Fruit fly (Drosophila melanogaster) whole organism, wandering third instar larva: Measurements from ENCODE around the gene mira.

ENCODE experiments used
- Abd-B ChIP-seq: fragments of >200 bp; optimal IDR thresholded peaks from 2 replicates; lab custom pipeline; 2017; ENCODE audit warnings: missing biosample characterization, missing genetic modification characterization
- CG32264 ChIP-seq: fragments of 200-800 bp; sonication (Bioruptor generic); optimal IDR thresholded peaks from 2 replicates; lab custom pipeline; 2016; ENCODE audit warnings: missing biosample characterization, missing genetic modification characterization
- CG9705 ChIP-seq: fragments of 200-800 bp; sonication (Bioruptor generic); optimal IDR thresholded peaks from 2 replicates; lab custom pipeline; 2018; ENCODE audit warnings: missing biosample characterization, mild to moderate bottlenecking, missing genetic modification characterization
- CrebA ChIP-seq: fragments of 200-800 bp; sonication (Bioruptor generic); optimal IDR thresholded peaks from 2 replicates; lab custom pipeline; 2016; ENCODE audit warnings: missing biosample characterization, mild to moderate bottlenecking, missing genetic modification characterization, borderline replicate concordance
- Dfd ChIP-seq: fragments of >200 bp; optimal IDR thresholded peaks from 2 replicates; lab custom pipeline; 2017; ENCODE audit warnings: missing biosample characterization, missing genetic modification characterization
- Dif ChIP-seq: fragments of 200-275, 200-300 bp; sonication (Bioruptor generic); optimal IDR thresholded peaks from 2 replicates; lab custom pipeline; 2018; ENCODE audit warnings: missing biosample characterization, missing genetic modification characterization; ENCODE audit not compliant: partially characterized antibody
- HLH106 ChIP-seq: fragments of 200-800 bp; optimal IDR thresholded peaks from 3 replicates; lab custom pipeline; 2019; ENCODE audit warnings: missing biosample characterization, mild to moderate bottlenecking, missing genetic modification characterization, moderate library complexity
- Hnf4 ChIP-seq: fragments of 200-800 bp; sonication (Bioruptor generic); optimal IDR thresholded peaks from 2 replicates; lab custom pipeline; 2016; ENCODE audit warnings: missing biosample characterization, mild to moderate bottlenecking, missing genetic modification characterization
- Hr78 ChIP-seq: fragments of >200 bp; optimal IDR thresholded peaks from 2 replicates; lab custom pipeline; 2017; ENCODE audit warnings: missing biosample characterization, missing genetic modification characterization
- Mio ChIP-seq: sonication (Bioruptor generic); optimal IDR thresholded peaks from 2 replicates; lab custom pipeline; 2016; ENCODE audit warnings: missing biosample characterization, missing genetic modification characterization
- Myc ChIP-seq: fragments of >200 bp; optimal IDR thresholded peaks from 2 replicates; lab custom pipeline; 2017
- N ChIP-seq: fragments of >200 bp; optimal IDR thresholded peaks from 2 replicates; lab custom pipeline; 2018; ENCODE audit warnings: missing biosample characterization, missing external identifiers, missing genetic modification characterization
- OdsH ChIP-seq: fragments of 200-800 bp; sonication (Bioruptor generic); optimal IDR thresholded peaks from 2 replicates; lab custom pipeline; 2016; ENCODE audit warnings: missing biosample characterization, mild to moderate bottlenecking, missing genetic modification characterization
- Sp1 ChIP-seq: fragments of 200-800 bp; sonication (Bioruptor generic); optimal IDR thresholded peaks from 3 replicates; lab custom pipeline; 2019; ENCODE audit warnings: missing biosample characterization, mild to moderate bottlenecking, missing genetic modification characterization, moderate library complexity
- br ChIP-seq: fragments of 200-800 bp; sonication (Bioruptor generic); optimal IDR thresholded peaks from 2 replicates; lab custom pipeline; 2016; ENCODE audit warnings: missing biosample characterization, missing genetic modification characterization
- dl ChIP-seq, 2 experiments: fragments of 175-275, 200-275 bp in 1 of 2; fragments of 200-275 bp in 1 of 2; sonication (Bioruptor generic); optimal IDR thresholded peaks; lab custom pipeline; 2018; ENCODE audit warnings: mild to moderate bottlenecking in 2 of 2, missing biosample characterization in 2 of 2, missing genetic modification characterization in 2 of 2, moderate library complexity in 2 of 2; ENCODE audit not compliant: partially characterized antibody in 2 of 2, insufficient read depth in 1 of 2
- dmrt93B ChIP-seq: fragments of 200-800 bp; sonication (Bioruptor generic); optimal IDR thresholded peaks from 2 replicates; lab custom pipeline; 2018; ENCODE audit warnings: missing biosample characterization, mild to moderate bottlenecking, missing genetic modification characterization
- dsf ChIP-seq: sonication (Bioruptor generic); optimal IDR thresholded peaks from 2 replicates; lab custom pipeline; 2016; ENCODE audit warnings: missing biosample characterization, missing genetic modification characterization, borderline replicate concordance
- ey ChIP-seq: fragments of 200-800 bp; sonication (Bioruptor generic); optimal IDR thresholded peaks from 2 replicates; lab custom pipeline; 2016; ENCODE audit warnings: missing biosample characterization, missing genetic modification characterization
- foxo ChIP-seq, 2 experiments: fragments of 200-800 bp; sonication (Bioruptor generic); optimal IDR thresholded peaks; 2 replicates in 1 of 2; 3 replicates in 1 of 2; lab custom pipeline; 2016 to 2017; ENCODE audit warnings: missing biosample characterization in 2 of 2, missing genetic modification characterization in 2 of 2
- fru ChIP-seq: fragments of 200-800 bp; sonication (Bioruptor generic); optimal IDR thresholded peaks from 3 replicates; lab custom pipeline; 2016; ENCODE audit warnings: missing biosample characterization, mild to moderate bottlenecking, missing genetic modification characterization
- h ChIP-seq: fragments of 200-800 bp; sonication (Bioruptor generic); optimal IDR thresholded peaks from 3 replicates; lab custom pipeline; 2016; ENCODE audit warnings: missing biosample characterization, mild to moderate bottlenecking, missing genetic modification characterization
- jim ChIP-seq: fragments of 175-275, 200-325 bp; sonication (Bioruptor generic); optimal IDR thresholded peaks from 2 replicates; lab custom pipeline; 2016; ENCODE audit warnings: missing biosample characterization, mild to moderate bottlenecking, missing genetic modification characterization
- pan ChIP-seq: fragments of >200 bp; optimal IDR thresholded peaks from 2 replicates; lab custom pipeline; 2017
- psq ChIP-seq: fragments of 200-800 bp; sonication (Bioruptor generic); optimal IDR thresholded peaks from 3 replicates; lab custom pipeline; 2017; ENCODE audit warnings: missing biosample characterization, mild to moderate bottlenecking, missing genetic modification characterization, moderate library complexity
- rgr ChIP-seq: fragments of 200-800 bp; sonication (Bioruptor generic); optimal IDR thresholded peaks from 3 replicates; lab custom pipeline; 2016; ENCODE audit warnings: missing biosample characterization, mild to moderate bottlenecking, missing genetic modification characterization
- sage ChIP-seq: fragments of 200-800 bp; sonication (Bioruptor generic); optimal IDR thresholded peaks from 2 replicates; lab custom pipeline; 2016; ENCODE audit warnings: missing biosample characterization, mild to moderate bottlenecking, missing genetic modification characterization
- sv ChIP-seq: fragments of 200-800 bp; sonication (Bioruptor generic); optimal IDR thresholded peaks from 3 replicates; lab custom pipeline; 2016; ENCODE audit warnings: missing biosample characterization, missing genetic modification characterization
- tai ChIP-seq: sonication (Bioruptor generic); optimal IDR thresholded peaks from 2 replicates; lab custom pipeline; 2016; ENCODE audit warnings: missing biosample characterization, missing genetic modification characterization
- usp ChIP-seq: fragments of >200 bp; optimal IDR thresholded peaks from 2 replicates; lab custom pipeline; 2017; ENCODE audit warnings: missing biosample characterization, missing genetic modification characterization
- woc ChIP-seq: sonication (Bioruptor generic); optimal IDR thresholded peaks from 2 replicates; lab custom pipeline; 2016; ENCODE audit warnings: missing biosample characterization, mild to moderate bottlenecking, missing genetic modification characterization

Gene mira

DNA sequence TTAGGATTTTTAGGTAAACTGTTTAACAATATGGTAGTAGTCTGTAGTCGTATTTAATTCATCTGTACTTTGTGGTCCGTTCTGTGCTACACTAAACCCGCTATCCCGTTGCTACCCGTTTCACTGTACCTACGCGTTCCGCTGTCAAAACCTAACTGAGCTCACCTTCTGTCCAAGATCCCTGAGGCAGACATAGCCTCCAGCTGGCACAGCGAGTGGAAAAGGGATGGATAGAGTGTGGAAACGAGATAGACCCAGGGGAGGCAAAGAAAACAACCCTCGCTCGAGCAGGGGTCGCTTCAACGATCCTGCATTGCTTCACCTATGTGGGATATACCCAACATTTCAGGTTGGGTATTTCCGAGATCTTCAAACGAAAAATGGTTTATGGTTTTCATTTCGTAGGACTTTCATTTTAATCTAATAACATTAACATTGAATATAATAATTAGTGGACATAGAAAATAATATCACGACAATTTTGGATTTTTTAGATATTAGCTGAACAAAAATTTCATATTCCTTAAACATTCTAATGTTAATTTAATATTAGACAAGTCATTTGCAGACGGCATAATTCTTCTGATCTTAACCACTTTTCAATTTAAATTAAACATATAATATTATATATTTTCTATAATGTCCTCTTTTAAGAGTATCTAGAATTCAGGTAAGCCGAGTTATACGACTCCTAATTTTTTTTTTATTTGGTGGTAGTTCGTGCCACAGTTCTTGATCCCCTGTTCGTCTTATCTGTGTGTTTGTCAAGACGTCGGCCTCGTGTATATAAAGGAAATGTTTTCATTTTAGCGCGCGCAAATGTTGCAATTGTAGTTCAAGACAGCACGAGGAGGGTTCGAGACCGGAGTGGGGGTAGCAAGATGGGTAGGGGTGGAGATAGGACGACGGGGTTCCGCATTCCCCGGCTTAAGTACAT, at the start of gene mira:
mira (minus strand) TSS at position 281 of the 937 bp plus-strand sequence.
- no peak for TF ChIP-seq h (GFP tag; lab: Kevin White, UChicago)
- TF ChIP-seq tai: no peak
- TF ChIP-seq CG9705 (GFP tag; lab: Kevin White, UChicago): no peak
- TF ChIP-seq sage (GFP tag; lab: Kevin White, UChicago): no peak
- TF ChIP-seq N (GFP tag; lab: Kevin White, UChicago): no peak
- TF ChIP-seq woc (GFP tag; lab: Kevin White, UChicago): no peak
- TF ChIP-seq usp (GFP tag; lab: Kevin White, UChicago): no peak
- no peak for TF ChIP-seq OdsH (GFP tag; lab: Kevin White, UChicago)
- no peak for TF ChIP-seq Mio (GFP tag; lab: Kevin White, UChicago)
- no peak for TF ChIP-seq Dif (GFP tag; lab: Kevin White, UChicago)
- TF ChIP-seq HLH106 (tag; lab: Kevin White, UChicago): no peak
- TF ChIP-seq Myc (lab: Kevin White, UChicago): no peak
- TF ChIP-seq pan: no peak
- TF ChIP-seq Abd-B: no peak

DNA sequence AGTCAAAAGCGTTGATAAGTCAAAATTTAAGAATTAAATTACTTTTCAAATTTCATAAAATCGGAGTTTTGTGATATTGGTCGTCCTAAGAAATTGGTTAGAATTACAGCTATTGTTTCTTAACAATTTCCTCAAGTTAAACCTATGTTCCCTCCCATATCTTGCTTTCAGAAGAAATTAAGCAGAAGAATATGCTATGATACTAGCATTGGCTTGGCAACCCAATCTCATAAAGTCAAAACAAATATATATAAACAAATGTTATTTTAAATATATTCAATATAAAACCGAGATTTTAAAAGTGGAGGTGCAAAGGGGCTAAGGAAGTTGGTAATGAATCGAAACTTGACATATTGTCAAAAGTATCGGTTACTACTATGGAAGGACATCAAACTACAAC, 37.7 kb upstream of the mira start, which contains the start of gene CG31213:
CG31213 (plus strand) TSS at position 301 of the 400 bp plus-strand sequence.
- TF ChIP-seq jim (GFP tag; lab: Kevin White, UChicago) (no peak), sage (GFP tag; lab: Kevin White, UChicago) (no peak), dl (GFP tag; optimal IDR thresholded peaks at IDR 0.05; lab: Kevin White, UChicago; ENCODE audit: insufficient read depth in 1 of 2, partially characterized antibody in 2 of 2) (no peak), foxo (GFP tag; optimal IDR thresholded peaks at IDR 0.05; lab: Kevin White, UChicago) (no peak), tai (no peak), usp (GFP tag; lab: Kevin White, UChicago) (no peak), fru (GFP tag; lab: Kevin White, UChicago) (no peak), h (GFP tag; lab: Kevin White, UChicago) (no peak), psq (GFP tag; lab: Kevin White, UChicago) (no peak), Myc (lab: Kevin White, UChicago) (no peak), Hnf4 (GFP tag; lab: Kevin White, UChicago) (no peak), woc (GFP tag; lab: Kevin White, UChicago) (no peak), Mio (GFP tag; lab: Kevin White, UChicago) (no peak), CrebA (GFP tag; lab: Kevin White, UChicago) (no peak), OdsH (GFP tag; lab: Kevin White, UChicago) (no peak), Hr78 (GFP tag; lab: Kevin White, UChicago) (no peak), Dfd (no peak), Sp1 (no peak), Abd-B (no peak), dsf (GFP tag; lab: Kevin White, UChicago) (no peak)

DNA sequence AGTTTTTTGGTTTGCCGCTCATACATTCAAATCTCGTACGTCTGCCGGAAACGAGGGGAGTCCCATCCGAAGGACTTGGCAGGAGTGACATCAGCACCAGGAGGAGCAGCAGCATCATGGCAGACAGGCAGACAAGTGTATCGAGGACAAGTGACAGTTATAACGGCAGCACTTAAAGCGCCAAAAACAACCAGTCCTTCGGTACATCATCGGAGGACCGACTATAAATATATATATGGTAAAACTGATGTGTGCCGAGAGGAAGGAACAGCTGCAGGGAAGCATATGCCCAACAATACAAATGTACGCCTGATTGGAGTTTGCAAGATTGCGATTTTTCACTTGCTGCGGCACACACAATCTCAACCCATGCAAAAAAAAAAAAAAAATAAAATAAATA, 33.8 kb upstream of the mira start:
- TF ChIP-seq dmrt93B (GFP tag; lab: Kevin White, UChicago) (no peak), rgr (no peak), HLH106 (tag; lab: Kevin White, UChicago) (no peak), CG32264 (GFP tag; lab: Kevin White, UChicago) (no peak), psq (GFP tag; lab: Kevin White, UChicago) (no peak), CrebA (GFP tag; lab: Kevin White, UChicago) (no peak), Abd-B (no peak), sv (no peak), tai (no peak), br (GFP tag; lab: Kevin White, UChicago) (no peak)

DNA sequence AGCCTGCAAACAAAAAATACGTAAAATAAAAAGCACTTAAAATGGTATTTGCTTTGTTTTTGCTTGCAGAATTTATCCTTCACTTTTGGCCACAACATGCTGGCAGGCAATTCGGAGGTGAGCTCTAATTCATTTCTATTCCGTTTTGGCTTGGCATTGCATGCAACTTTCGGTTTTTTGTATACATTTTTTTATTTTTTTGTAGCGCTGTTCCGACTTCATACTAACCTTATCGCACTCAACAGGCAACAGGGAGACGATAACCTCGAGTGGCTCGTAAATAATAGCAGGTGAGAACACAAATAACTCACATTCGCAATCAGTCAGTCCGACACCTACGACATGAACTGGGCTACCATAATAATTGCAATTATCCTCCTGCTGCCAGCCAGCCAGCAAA, 13.2 kb upstream of the mira start, which contains the start of gene CG4783:
CG4783 (plus strand) TSS at position 301 of the 400 bp plus-strand sequence.
- TF ChIP-seq foxo (GFP tag; optimal IDR thresholded peaks at IDR 0.05; lab: Kevin White, UChicago) (no peak), sv (no peak), fru (GFP tag; lab: Kevin White, UChicago) (no peak), CG32264 (GFP tag; lab: Kevin White, UChicago) (no peak), dmrt93B (GFP tag; lab: Kevin White, UChicago) (no peak), Mio (GFP tag; lab: Kevin White, UChicago) (no peak), ey (GFP tag; lab: Kevin White, UChicago) (no peak), Hr78 (GFP tag; lab: Kevin White, UChicago) (no peak)
